Worm (Caenorhabditis elegans): ENCODE measurements around the gene itsn-1.

DNA sequence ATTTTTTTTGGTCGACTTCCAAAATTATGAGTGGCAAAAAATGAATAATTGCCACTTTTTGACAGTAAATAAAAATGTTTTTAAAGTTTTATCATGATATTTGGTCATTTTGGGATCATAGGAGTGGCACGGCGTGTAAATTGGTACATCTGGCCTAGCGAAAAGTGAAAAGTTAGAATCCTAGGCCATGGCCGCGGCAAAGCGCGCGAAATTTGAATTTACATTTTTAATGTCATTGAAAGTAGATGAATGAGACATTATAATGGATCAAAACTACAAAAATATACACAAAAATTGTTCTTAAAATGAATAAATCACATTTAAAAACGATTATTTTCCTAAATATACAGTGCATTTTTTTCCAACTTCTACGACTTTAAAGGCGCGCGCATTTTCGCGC lies 7.0 kb downstream of the itsn-1 start:
- TF ChIP-seq ama-1 (optimal IDR thresholded peaks at IDR 0.05) = no peak
- no peak for TF ChIP-seq nhr-77 (tag; optimal IDR thresholded peaks at IDR 0.05)
- no peak for TF ChIP-seq mep-1 (tag; optimal IDR thresholded peaks at IDR 0.05)
- no peak for TF ChIP-seq egl-27 (tag; optimal IDR thresholded peaks at IDR 0.05)
- no peak for TF ChIP-seq jun-1 (tag; optimal IDR thresholded peaks at IDR 0.05)
- no peak for TF ChIP-seq dve-1 (tag; optimal IDR thresholded peaks at IDR 0.05; ENCODE audit: insufficient read depth)
- TF ChIP-seq snpc-4 (tag; optimal IDR thresholded peaks at IDR 0.05) = no peak
- no peak for TF ChIP-seq lir-3 (tag; optimal IDR thresholded peaks at IDR 0.05)
- no peak for TF ChIP-seq zfp-2 (tag; optimal IDR thresholded peaks at IDR 0.05)
- no peak for TF ChIP-seq Y75B8A.6 (GFP tag; IDR thresholded peaks at IDR 0.05)
- TF ChIP-seq F49E8.2 (tag; optimal IDR thresholded peaks at IDR 0.05; ENCODE audit: borderline replicate concordance) = no peak
- TF ChIP-seq fkh-10 (GFP tag; optimal IDR thresholded peaks at IDR 0.05) = no peak
- no peak for TF ChIP-seq aha-1 (tag)
- TF ChIP-seq pqm-1 (tag; optimal IDR thresholded peaks at IDR 0.05) = no peak

Measured in whole organism, L4 larva.